Worm (Caenorhabditis elegans) whole organism, L4 larva: ENCODE data around the gene hhat-2.

Experiments used
- Y105C5A.15 ChIP-seq: fragments of 200-800 bp; sonication (Bioruptor generic); IDR thresholded peaks from 2 replicates; pipeline ENCODE4 v1.3.6; 2022; ENCODE audit warnings: missing genetic modification characterization, missing compliant biosample characterization
- Y5F2A.4 ChIP-seq: fragments of 200-800 bp; sonication (Bioruptor generic); optimal IDR thresholded peaks from 2 replicates; lab custom pipeline; 2018; ENCODE audit warnings: mild to moderate bottlenecking, missing genetic modification characterization, missing compliant biosample characterization
- ZK337.2 ChIP-seq: fragments of 200-800 bp; sonication (Bioruptor generic); IDR thresholded peaks from 2 replicates; pipeline ENCODE4 v1.3.6; 2022; ENCODE audit warnings: missing genetic modification reagents, missing genetic modification characterization, missing compliant biosample characterization
- aha-1 ChIP-seq: fragments of 150-350 bp; peaks from one replicate; lab custom pipeline; 2014; ENCODE audit warnings: missing biosample characterization, missing genetic modification characterization
- aly-2 ChIP-seq: sonication (generic microtip); optimal IDR thresholded peaks from 2 replicates; lab custom pipeline; 2018; ENCODE audit warnings: missing biosample characterization, missing genetic modification characterization
- ama-1 ChIP-seq: fragments of 150-350 bp; optimal IDR thresholded peaks from 2 replicates; lab custom pipeline; 2014; ENCODE audit warnings: inconsistent platforms, mixed read lengths
- arid-1 ChIP-seq: fragments of 200-800 bp; sonication (Bioruptor generic); conservative IDR thresholded peaks from 2 replicates; pipeline ENCODE4 v1.3.6; 2022; ENCODE audit warnings: missing genetic modification reagents, missing genetic modification characterization, missing compliant biosample characterization
- ceh-20 ChIP-seq: fragments of 200-800 bp; sonication (Bioruptor generic); IDR thresholded peaks from 2 replicates; pipeline ENCODE4 v1.3.6; 2022; ENCODE audit warnings: missing genetic modification reagents, missing genetic modification characterization, missing compliant biosample characterization
- ceh-32 ChIP-seq: sonication (generic microtip); optimal IDR thresholded peaks from 2 replicates; lab custom pipeline; 2016; ENCODE audit warnings: mild to moderate bottlenecking, missing genetic modification characterization, missing compliant biosample characterization; ENCODE audit not compliant: poor library complexity
- ceh-44 ChIP-seq: fragments of 200-800 bp; sonication (Bioruptor generic); IDR thresholded peaks from 2 replicates; pipeline ENCODE4 v1.3.6; 2022; ENCODE audit warnings: missing genetic modification reagents, missing genetic modification characterization, missing compliant biosample characterization
- ceh-62 ChIP-seq: sonication (generic microtip); optimal IDR thresholded peaks from 2 replicates; lab custom pipeline; 2017; ENCODE audit warnings: missing biosample characterization, missing genetic modification characterization
- ceh-82 ChIP-seq: sonication (generic microtip); optimal IDR thresholded peaks from 2 replicates; lab custom pipeline; 2017; ENCODE audit warnings: missing biosample characterization, missing genetic modification characterization
- cey-2 ChIP-seq: sonication (generic microtip); optimal IDR thresholded peaks from 3 replicates; lab custom pipeline; 2017; ENCODE audit warnings: missing genetic modification characterization, mild to moderate bottlenecking, missing compliant biosample characterization, antibody characterized with exemption, borderline replicate concordance; ENCODE audit not compliant: insufficient read depth
- ctbp-1 ChIP-seq: fragments of 200-800 bp; sonication (Bioruptor generic); IDR thresholded peaks from 2 replicates; pipeline ENCODE4 v1.3.6; 2022; ENCODE audit warnings: missing genetic modification reagents, missing genetic modification characterization, missing compliant biosample characterization
- daf-12 ChIP-seq: fragments of 150-350 bp; optimal IDR thresholded peaks from 2 replicates; lab custom pipeline; 2014; ENCODE audit warnings: missing biosample characterization, missing genetic modification reagents, missing genetic modification characterization
- dmd-6 ChIP-seq: fragments of 200-800 bp; sonication (Bioruptor generic); IDR thresholded peaks from 2 replicates; pipeline ENCODE4 v1.3.6; 2022; ENCODE audit warnings: missing genetic modification reagents, missing genetic modification characterization, missing compliant biosample characterization
- dmd-8 ChIP-seq: fragments of 200-800 bp; sonication (Bioruptor generic); IDR thresholded peaks from 2 replicates; pipeline ENCODE4 v1.3.6; 2022; ENCODE audit warnings: missing genetic modification characterization, missing compliant biosample characterization
- dpl-1 ChIP-seq: fragments of 150-350 bp; optimal IDR thresholded peaks from 2 replicates; lab custom pipeline; 2014; ENCODE audit warnings: missing biosample characterization, missing genetic modification reagents, missing genetic modification characterization
- egl-27 ChIP-seq: sonication (generic microtip); optimal IDR thresholded peaks from 3 replicates; lab custom pipeline; 2017; ENCODE audit warnings: missing biosample characterization, missing genetic modification reagents, missing genetic modification characterization
- fkh-10 ChIP-seq: fragments of 150-350 bp; optimal IDR thresholded peaks from 2 replicates; lab custom pipeline; 2014; ENCODE audit warnings: missing biosample characterization, missing genetic modification reagents, missing genetic modification characterization
- fos-1 ChIP-seq: fragments of 150-350 bp; optimal IDR thresholded peaks from 2 replicates; lab custom pipeline; 2014; ENCODE audit warnings: missing biosample characterization, missing genetic modification characterization
- gei-8 ChIP-seq: fragments of 200-800 bp; sonication (Bioruptor generic); optimal IDR thresholded peaks from 2 replicates; lab custom pipeline; 2018; ENCODE audit warnings: mild to moderate bottlenecking, missing genetic modification characterization, missing compliant biosample characterization
- hlh-11 ChIP-seq: fragments of 200-800 bp; sonication (Bioruptor generic); optimal IDR thresholded peaks from 2 replicates; lab custom pipeline; 2018; ENCODE audit warnings: mild to moderate bottlenecking, missing genetic modification characterization, missing compliant biosample characterization
- hmg-1.1 ChIP-seq: fragments of 200-800 bp; sonication (Bioruptor generic); IDR thresholded peaks from 2 replicates; pipeline ENCODE4 v1.3.6; 2022; ENCODE audit warnings: missing genetic modification reagents, missing genetic modification characterization, missing compliant biosample characterization
- jun-1 ChIP-seq: fragments of 150-350 bp; optimal IDR thresholded peaks from 2 replicates; lab custom pipeline; 2014; ENCODE audit warnings: missing biosample characterization, missing genetic modification reagents, missing genetic modification characterization
- lin-1 ChIP-seq: fragments of 200-800 bp; sonication (Bioruptor generic); IDR thresholded peaks from 2 replicates; pipeline ENCODE4 v1.3.6; 2022; ENCODE audit warnings: missing genetic modification reagents, missing genetic modification characterization, missing compliant biosample characterization
- lin-13 ChIP-seq: fragments of 150-350 bp; optimal IDR thresholded peaks from 2 replicates; lab custom pipeline; 2014; ENCODE audit warnings: missing biosample characterization, missing genetic modification reagents, missing genetic modification characterization
- lin-15B ChIP-seq: fragments of 150-350 bp; sonication (generic microtip); optimal IDR thresholded peaks from 3 replicates; lab custom pipeline; 2014; ENCODE audit warnings: missing biosample characterization, missing genetic modification characterization
- lin-29 ChIP-seq: fragments of 200-800 bp; sonication (Bioruptor generic); IDR thresholded peaks from 2 replicates; pipeline ENCODE4 v1.3.6; 2022; ENCODE audit warnings: missing genetic modification reagents, missing genetic modification characterization, missing compliant biosample characterization
- lsy-2 ChIP-seq, 2 experiments: fragments of 150-350 bp in 1 of 2; sonication (generic microtip) in 1 of 2; optimal IDR thresholded peaks; 2 replicates each; lab custom pipeline; 2014 to 2017; ENCODE audit warnings: missing biosample characterization in 2 of 2, missing genetic modification characterization in 2 of 2
- mdl-1 ChIP-seq, 2 experiments: fragments of 150-350 bp in 1 of 2; sonication (generic microtip) in 1 of 2; optimal IDR thresholded peaks; 2 replicates each; lab custom pipeline; 2014 to 2017; ENCODE audit warnings: missing biosample characterization in 2 of 2, missing genetic modification characterization in 2 of 2
- mep-1 ChIP-seq: fragments of 150-350 bp; sonication (generic microtip); optimal IDR thresholded peaks from 3 replicates; lab custom pipeline; 2014; ENCODE audit warnings: missing biosample characterization, missing genetic modification characterization
- mes-2 ChIP-seq: sonication (generic microtip); optimal IDR thresholded peaks from 2 replicates; lab custom pipeline; 2016; ENCODE audit warnings: missing genotype, mild to moderate bottlenecking, missing genetic modification characterization, missing compliant biosample characterization; ENCODE audit not compliant: poor library complexity, severe bottlenecking
- mxl-2 ChIP-seq: fragments of 200-800 bp; sonication (Bioruptor generic); conservative IDR thresholded peaks from 2 replicates; pipeline ENCODE4 v1.3.6; 2022; ENCODE audit warnings: missing genetic modification reagents, missing genetic modification characterization, missing compliant biosample characterization
- mxl-3 ChIP-seq: fragments of 200-800 bp; sonication (Bioruptor generic); optimal IDR thresholded peaks from 2 replicates; lab custom pipeline; 2018; ENCODE audit warnings: mild to moderate bottlenecking, missing genetic modification characterization, missing compliant biosample characterization
- nhr-111 ChIP-seq: fragments of 200-800 bp; sonication (Bioruptor generic); optimal IDR thresholded peaks from 2 replicates; lab custom pipeline; 2018; ENCODE audit warnings: mild to moderate bottlenecking, missing genetic modification characterization, missing compliant biosample characterization
- nhr-28 ChIP-seq: fragments of 150-350 bp; optimal IDR thresholded peaks from 2 replicates; lab custom pipeline; 2014; ENCODE audit warnings: missing biosample characterization, missing genetic modification characterization
- nhr-42 ChIP-seq: fragments of 200-800 bp; sonication (Bioruptor generic); IDR thresholded peaks from 2 replicates; pipeline ENCODE4 v1.3.6; 2022; ENCODE audit warnings: missing genetic modification characterization, missing compliant biosample characterization
- nhr-48 ChIP-seq: sonication (generic microtip); optimal IDR thresholded peaks from 2 replicates; lab custom pipeline; 2016; ENCODE audit warnings: mild to moderate bottlenecking, missing genetic modification characterization, missing compliant biosample characterization
- pqm-1 ChIP-seq: sonication (generic microtip); optimal IDR thresholded peaks from 2 replicates; lab custom pipeline; 2017; ENCODE audit warnings: missing biosample characterization, missing genetic modification characterization
- sdz-12 ChIP-seq: fragments of 200-800 bp; sonication (Bioruptor generic); optimal IDR thresholded peaks from 2 replicates; lab custom pipeline; 2018; ENCODE audit warnings: mild to moderate bottlenecking, missing genetic modification characterization, missing compliant biosample characterization
- snpc-1.2 ChIP-seq: fragments of 200-800 bp; sonication (Bioruptor generic); IDR thresholded peaks from 2 replicates; pipeline ENCODE4 v1.3.6; 2022; ENCODE audit warnings: missing genetic modification reagents, missing genetic modification characterization, missing compliant biosample characterization
- spr-3 ChIP-seq: fragments of 200-800 bp; sonication (Bioruptor generic); optimal IDR thresholded peaks from 2 replicates; lab custom pipeline; 2018; ENCODE audit warnings: mild to moderate bottlenecking, missing genetic modification characterization, missing compliant biosample characterization
- tag-97 ChIP-seq: fragments of 200-800 bp; sonication (Bioruptor generic); IDR thresholded peaks from 2 replicates; pipeline ENCODE4 v1.3.6; 2022; ENCODE audit warnings: missing genetic modification characterization, missing compliant biosample characterization
- unc-39 ChIP-seq: sonication (generic microtip); optimal IDR thresholded peaks from 2 replicates; lab custom pipeline; 2017; ENCODE audit warnings: missing biosample characterization, missing genetic modification characterization
- unc-62 ChIP-seq, 3 experiments: fragments of 150-350 bp in 1 of 3; sonication (generic microtip); optimal IDR thresholded peaks in 2 of 3; peaks in 1 of 3; 1 replicate in 1 of 3; 2 replicates in 2 of 3; lab custom pipeline; 2014 to 2017; ENCODE audit warnings: missing biosample characterization in 3 of 3, missing genetic modification characterization in 3 of 3, missing genetic modification reagents in 3 of 3, missing genotype in 1 of 3
- vab-7 ChIP-seq: fragments of 200-800 bp; sonication (Bioruptor generic); IDR thresholded peaks from 2 replicates; pipeline ENCODE4 v1.3.6; 2022; ENCODE audit warnings: missing genetic modification reagents, missing genetic modification characterization, missing compliant biosample characterization
- zfp-2 ChIP-seq: sonication (generic microtip); optimal IDR thresholded peaks from 2 replicates; lab custom pipeline; 2016; ENCODE audit warnings: mild to moderate bottlenecking, missing genetic modification characterization, missing compliant biosample characterization
- zip-2 ChIP-seq: fragments of 150-350 bp; optimal IDR thresholded peaks from 2 replicates; lab custom pipeline; 2014; ENCODE audit warnings: missing biosample characterization, missing genetic modification characterization
- ztf-7 ChIP-seq: fragments of 150-350 bp; optimal IDR thresholded peaks from 2 replicates; lab custom pipeline; 2014; ENCODE audit warnings: missing biosample characterization, missing genetic modification characterization

Gene hhat-2

ce11 chrIV:14874926-14875570 lies 46.1 kb upstream of the hhat-2 start (continued):
- TF ChIP-seq nhr-111 (GFP tag; lab: Kevin White, UChicago) (no peak), spr-3 (GFP tag; lab: Kevin White, UChicago) (no peak), unc-39 (no peak), lsy-2 (tag; optimal IDR thresholded peaks at IDR 0.05; lab: Kevin White, UChicago) (peak in 1 of 2 experiments; percentile 61), ceh-32 (tag; lab: Kevin White, UChicago) (no peak), ztf-7 (tag; lab: Kevin White, UChicago) (peak; percentile 46), mxl-3 (GFP tag; lab: Kevin White, UChicago) (peak; percentile 13), ama-1 (no peak), dpl-1 (GFP tag; lab: Kevin White, UChicago) (no peak), mes-2 (tag; lab: Kevin White, UChicago) (peak; percentile 61), aha-1 (tag; lab: Kevin White, UChicago) (peak; percentile 95), lin-1 (GFP tag; lab: Robert Waterston, UW) (0 out of 2 replicates have a peak, but pooled peaks have one; percentile 18), fos-1 (tag; lab: Kevin White, UChicago) (no peak), nhr-48 (peak; percentile 41), lin-15B (tag; lab: Kevin White, UChicago) (no peak), egl-27 (no peak), hlh-11 (tag; lab: Kevin White, UChicago) (peak; percentile 78), jun-1 (peak; percentile 10), fkh-10 (GFP tag; lab: Kevin White, UChicago) (no peak), nhr-28 (peak; percentile 81), aly-2 (tag; lab: Kevin White, UChicago) (no peak), dmd-8 (GFP tag; lab: Robert Waterston, UW) (no peak), zfp-2 (tag; lab: Kevin White, UChicago) (no peak), pqm-1 (tag; lab: Kevin White, UChicago) (peak; percentile 82), vab-7 (GFP tag; lab: Robert Waterston, UW) (no peak), mxl-2 (GFP tag; lab: Robert Waterston, UW) (0 out of 2 replicates have a peak, but pooled peaks have one; percentile 43), sdz-12 (GFP tag; lab: Kevin White, UChicago) (no peak), ceh-44 (no peak), lin-13 (GFP tag; lab: Kevin White, UChicago) (no peak), hmg-1.1 (no peak), lin-29 (GFP tag; lab: Robert Waterston, UW) (no peak), mdl-1 (tag; optimal IDR thresholded peaks at IDR 0.05; lab: Kevin White, UChicago) (peak in 1 of 2 experiments; percentile 72), ZK337.2 (no peak), gei-8 (no peak), Y105C5A.15 (GFP tag; lab: Robert Waterston, UW) (0 out of 2 replicates have a peak, but pooled peaks have one; percentile 25), dmd-6 (GFP tag; lab: Robert Waterston, UW) (no peak; the same call in 1 of the 2 replicates), ceh-62 (tag; lab: Kevin White, UChicago) (no peak), ctbp-1 (no peak), arid-1 (GFP tag; lab: Robert Waterston, UW) (no peak), cey-2 (tag; lab: Kevin White, UChicago) (no peak), unc-62 (GFP tag; optimal IDR thresholded peaks at IDR 0.05 in 1 of 2; lab: Kevin White, UChicago) (peak in 1 of 2 experiments; percentile 97), unc-62 (tag; optimal IDR thresholded peaks at IDR 0.05; lab: Kevin White, UChicago) (no peak), ceh-82 (tag; lab: Kevin White, UChicago) (no peak), Y5F2A.4 (no peak), ceh-20 (GFP tag; lab: Robert Waterston, UW) (no peak), daf-12 (tag; lab: Kevin White, UChicago) (no peak), zip-2 (tag; lab: Kevin White, UChicago) (no peak), mep-1 (peak; percentile 66), nhr-42 (GFP tag; lab: Robert Waterston, UW) (no peak), tag-97 (no peak), snpc-1.2 (GFP tag; lab: Robert Waterston, UW) (peak; percentile 98)
